Fruit fly (Drosophila melanogaster): Measurements from ENCODE around the gene eIF3a.

Gene eIF3a

dm6 chr3R:4471047-4471751 lies 37.5 kb upstream of the eIF3a start (continued):
- TF ChIP-seq CG3065 (GFP tag; optimal IDR thresholded peaks at IDR 0.05) (no peak), Usf (GFP tag; optimal IDR thresholded peaks at IDR 0.05) (no peak), dm (GFP tag; optimal IDR thresholded peaks at IDR 0.05) (peak; percentile 1), CG31441 (GFP tag; IDR thresholded peaks at IDR 0.05) (no peak), shn (GFP tag; optimal IDR thresholded peaks at IDR 0.05) (peak; percentile 16), Ravus (GFP tag; IDR thresholded peaks at IDR 0.05) (no peak), eyg (GFP tag; optimal IDR thresholded peaks at IDR 0.05) (no peak), Mrtf (GFP tag; IDR thresholded peaks at IDR 0.05) (no peak), Doc2 (GFP tag; IDR thresholded peaks at IDR 0.05) (no peak), CG12236 (GFP tag; optimal IDR thresholded peaks at IDR 0.05) (no peak), CG15514 (GFP tag; optimal IDR thresholded peaks at IDR 0.05) (peak; percentile 25), CG34376 (GFP tag; optimal IDR thresholded peaks at IDR 0.05) (peak; percentile 85), CG31224 (GFP tag; IDR thresholded peaks at IDR 0.05) (no peak), CG16815 (GFP tag; optimal IDR thresholded peaks at IDR 0.05) (no peak), CG10366 (GFP tag; IDR thresholded peaks at IDR 0.05) (no peak), CG18011 (GFP tag; optimal IDR thresholded peaks at IDR 0.05) (no peak), insv (GFP tag; optimal IDR thresholded peaks at IDR 0.05) (no peak), hbn (GFP tag; IDR thresholded peaks at IDR 0.05; ENCODE audit: partially characterized antibody) (no peak), CG11085 (GFP tag; IDR thresholded peaks at IDR 0.05) (no peak), E2f1 (GFP tag; IDR thresholded peaks at IDR 0.05) (no peak), CG2199 (GFP tag; IDR thresholded peaks at IDR 0.05) (0 out of 3 replicates have a peak, but pooled peaks have one; percentile 29), Side (GFP tag; optimal IDR thresholded peaks at IDR 0.05) (no peak), inv (GFP tag; IDR thresholded peaks at IDR 0.05; ENCODE audit: partially characterized antibody) (no peak), CG18262 (tag; optimal IDR thresholded peaks at IDR 0.05) (no peak), Atf3 (GFP tag; optimal IDR thresholded peaks at IDR 0.05) (no peak), prd (optimal IDR thresholded peaks at IDR 0.05) (no peak), prd (GFP tag; IDR thresholded peaks at IDR 0.05) (no peak), lilli (GFP tag; optimal IDR thresholded peaks at IDR 0.05) (peak; percentile 8), CG17568 (GFP tag; optimal IDR thresholded peaks at IDR 0.05) (no peak), CG5180 (GFP tag; optimal IDR thresholded peaks at IDR 0.05) (peak; percentile 63), CG17359 (tag; optimal IDR thresholded peaks at IDR 0.05) (no peak), PHDP (tag; optimal IDR thresholded peaks at IDR 0.05) (no peak), Oaz (GFP tag; IDR thresholded peaks at IDR 0.05) (no peak), MESR4 (GFP tag; optimal IDR thresholded peaks at IDR 0.05) (no peak), CG10274 (GFP tag; optimal IDR thresholded peaks at IDR 0.05) (no peak), CG6854 (GFP tag; optimal IDR thresholded peaks at IDR 0.05) (peak; percentile 36), CG10543 (GFP tag; optimal IDR thresholded peaks at IDR 0.05) (peak; percentile 93), CG10147 (GFP tag; optimal IDR thresholded peaks at IDR 0.05) (no peak), C15 (GFP tag; IDR thresholded peaks at IDR 0.05) (no peak), cg (GFP tag; optimal IDR thresholded peaks at IDR 0.05) (peak; percentile 6), CG1832 (GFP tag; optimal IDR thresholded peaks at IDR 0.05) (no peak), Dll (GFP tag; IDR thresholded peaks at IDR 0.05; ENCODE audit: partially characterized antibody) (no peak), dati (GFP tag; IDR thresholded peaks at IDR 0.05) (no peak), CG34224 (GFP tag; IDR thresholded peaks at IDR 0.05; ENCODE audit: partially characterized antibody) (peak; percentile 29; the same call in 1 of the 3 replicates), CG1792 (GFP tag; optimal IDR thresholded peaks at IDR 0.05) (no peak), tgo (GFP tag; IDR thresholded peaks at IDR 0.05) (no peak; the same call in 2 of the 3 replicates), CG7928 (GFP tag; optimal IDR thresholded peaks at IDR 0.05) (no peak), CG6654 (GFP tag; optimal IDR thresholded peaks at IDR 0.05) (no peak), Poxn (GFP tag; IDR thresholded peaks at IDR 0.05) (no peak), cwo (GFP tag; optimal IDR thresholded peaks at IDR 0.05) (peak; percentile 96)

Measured in whole organism, embryonic.